Worm (Caenorhabditis elegans) whole organism, L4 larva: ENCODE results near the gene fbxa-36.
"Not testable (repeated sequence)": the region's sequence is repeated elsewhere in the genome, so short reads cannot be mapped to it uniquely, and the experiment has no call there.

Source experiments
- Y5F2A.4 ChIP-seq: fragments of 200-800 bp; sonication (Bioruptor generic); optimal IDR thresholded peaks from 2 replicates; lab custom pipeline; 2018; ENCODE audit warnings: mild to moderate bottlenecking, missing genetic modification characterization, missing compliant biosample characterization
- ceh-28 ChIP-seq: fragments of 150-350 bp; optimal IDR thresholded peaks from 2 replicates; lab custom pipeline; 2014; ENCODE audit warnings: missing biosample characterization, missing genetic modification reagents, missing genetic modification characterization
- ceh-82 ChIP-seq: sonication (generic microtip); optimal IDR thresholded peaks from 2 replicates; lab custom pipeline; 2017; ENCODE audit warnings: missing biosample characterization, missing genetic modification characterization
- ces-1 ChIP-seq: fragments of 150-350 bp; sonication (generic microtip); optimal IDR thresholded peaks from 4 replicates; lab custom pipeline; 2014; ENCODE audit warnings: missing biosample characterization, missing genetic modification reagents, missing genetic modification characterization
- egl-27 ChIP-seq: sonication (generic microtip); optimal IDR thresholded peaks from 3 replicates; lab custom pipeline; 2017; ENCODE audit warnings: missing biosample characterization, missing genetic modification reagents, missing genetic modification characterization
- lin-13 ChIP-seq: fragments of 150-350 bp; optimal IDR thresholded peaks from 2 replicates; lab custom pipeline; 2014; ENCODE audit warnings: missing biosample characterization, missing genetic modification reagents, missing genetic modification characterization
- mdt-29 ChIP-seq: fragments of 200-800 bp; sonication (Bioruptor generic); IDR thresholded peaks from 2 replicates; pipeline ENCODE4 v1.3.6; 2022; ENCODE audit warnings: missing genetic modification reagents, missing genetic modification characterization, missing compliant biosample characterization
- nhr-25 ChIP-seq: sonication (generic microtip); optimal IDR thresholded peaks from 2 replicates; lab custom pipeline; 2017; ENCODE audit warnings: missing genetic modification characterization, mild to moderate bottlenecking, missing compliant biosample characterization, antibody characterized with exemption, moderate library complexity, borderline replicate concordance; ENCODE audit not compliant: insufficient read depth
- nhr-6 ChIP-seq: fragments of 150-350 bp; optimal IDR thresholded peaks from 2 replicates; lab custom pipeline; 2014; ENCODE audit warnings: missing biosample characterization, missing genetic modification characterization
- nhr-76 ChIP-seq: fragments of 150-350 bp; optimal IDR thresholded peaks from 2 replicates; lab custom pipeline; 2014; ENCODE audit warnings: missing biosample characterization, missing genetic modification characterization
- pha-4 ChIP-seq, 2 experiments: fragments of 150-350 bp in 1 of 2; fragments of 200-800 bp in 1 of 2; sonication (Bioruptor generic) in 1 of 2; IDR thresholded peaks in 1 of 2; optimal IDR thresholded peaks in 1 of 2; 2 replicates each; pipeline versions ENCODE4 v1.3.6 to Lab custom; 2014 to 2022; ENCODE audit warnings: missing genetic modification characterization in 2 of 2, missing genetic modification reagents in 2 of 2, missing biosample characterization in 1 of 2, missing compliant biosample characterization in 1 of 2
- pqm-1 ChIP-seq: sonication (generic microtip); optimal IDR thresholded peaks from 2 replicates; lab custom pipeline; 2017; ENCODE audit warnings: missing biosample characterization, missing genetic modification characterization

ce11 chrIII:1266799-1267198 lies 26.2 kb downstream of the fbxa-36 start, which contains the start of gene fbxa-151:
- TF ChIP-seq ceh-82 (tag; lab: Kevin White, UChicago); egl-27 (tag; lab: Kevin White, UChicago); nhr-6; nhr-76 (tag; lab: Kevin White, UChicago); mdt-29 (GFP tag; lab: Robert Waterston, UW); nhr-25 (tag; lab: Kevin White, UChicago); ces-1 (GFP tag; lab: Kevin White, UChicago); pqm-1 (tag; lab: Kevin White, UChicago); pha-4 (GFP tag; IDR thresholded peaks at IDR 0.05; lab: Robert Waterston, UW); pha-4 (tag; optimal IDR thresholded peaks at IDR 0.05; lab: Kevin White, UChicago); lin-13; Y5F2A.4 (GFP tag; lab: Kevin White, UChicago); ceh-28 (tag; lab: Kevin White, UChicago): not testable (repeated sequence)
